Fruit fly (Drosophila melanogaster) whole organism, wandering third instar larva: Measurements from ENCODE around the gene Abd-B.
"Not testable (repeated sequence)": the region's sequence is repeated elsewhere in the genome, so short reads cannot be mapped to it uniquely, and the experiment has no call there.

Experiments
- Abd-B ChIP-seq: fragments of >200 bp; optimal IDR thresholded peaks from 2 replicates; lab custom pipeline; 2017; ENCODE audit warnings: missing biosample characterization, missing genetic modification characterization
- CG32264 ChIP-seq: fragments of 200-800 bp; sonication (Bioruptor generic); optimal IDR thresholded peaks from 2 replicates; lab custom pipeline; 2016; ENCODE audit warnings: missing biosample characterization, missing genetic modification characterization
- CG9705 ChIP-seq: fragments of 200-800 bp; sonication (Bioruptor generic); optimal IDR thresholded peaks from 2 replicates; lab custom pipeline; 2018; ENCODE audit warnings: missing biosample characterization, mild to moderate bottlenecking, missing genetic modification characterization
- CrebA ChIP-seq: fragments of 200-800 bp; sonication (Bioruptor generic); optimal IDR thresholded peaks from 2 replicates; lab custom pipeline; 2016; ENCODE audit warnings: missing biosample characterization, mild to moderate bottlenecking, missing genetic modification characterization, borderline replicate concordance
- Dfd ChIP-seq: fragments of >200 bp; optimal IDR thresholded peaks from 2 replicates; lab custom pipeline; 2017; ENCODE audit warnings: missing biosample characterization, missing genetic modification characterization
- Dif ChIP-seq: fragments of 200-275, 200-300 bp; sonication (Bioruptor generic); optimal IDR thresholded peaks from 2 replicates; lab custom pipeline; 2018; ENCODE audit warnings: missing biosample characterization, missing genetic modification characterization; ENCODE audit not compliant: partially characterized antibody
- GATAd ChIP-seq: sonication (Bioruptor generic); optimal IDR thresholded peaks from 2 replicates; lab custom pipeline; 2016; ENCODE audit warnings: missing biosample characterization, missing genetic modification characterization
- HLH106 ChIP-seq: fragments of 200-800 bp; optimal IDR thresholded peaks from 3 replicates; lab custom pipeline; 2019; ENCODE audit warnings: missing biosample characterization, mild to moderate bottlenecking, missing genetic modification characterization, moderate library complexity
- Hnf4 ChIP-seq: fragments of 200-800 bp; sonication (Bioruptor generic); optimal IDR thresholded peaks from 2 replicates; lab custom pipeline; 2016; ENCODE audit warnings: missing biosample characterization, mild to moderate bottlenecking, missing genetic modification characterization
- Hr78 ChIP-seq: fragments of >200 bp; optimal IDR thresholded peaks from 2 replicates; lab custom pipeline; 2017; ENCODE audit warnings: missing biosample characterization, missing genetic modification characterization
- Hr83 ChIP-seq: fragments of 200-300 bp; sonication (Bioruptor generic); optimal IDR thresholded peaks from 2 replicates; lab custom pipeline; 2016; ENCODE audit warnings: missing biosample characterization, mild to moderate bottlenecking, missing genetic modification characterization, moderate library complexity; ENCODE audit not compliant: poor library complexity, severe bottlenecking
- Jra ChIP-seq: sonication (Bioruptor generic); optimal IDR thresholded peaks from 2 replicates; lab custom pipeline; 2016; ENCODE audit warnings: missing biosample characterization, missing genetic modification characterization
- Mio ChIP-seq: sonication (Bioruptor generic); optimal IDR thresholded peaks from 2 replicates; lab custom pipeline; 2016; ENCODE audit warnings: missing biosample characterization, missing genetic modification characterization
- Myc ChIP-seq: fragments of >200 bp; optimal IDR thresholded peaks from 2 replicates; lab custom pipeline; 2017
- N ChIP-seq: fragments of >200 bp; optimal IDR thresholded peaks from 2 replicates; lab custom pipeline; 2018; ENCODE audit warnings: missing biosample characterization, missing external identifiers, missing genetic modification characterization
- OdsH ChIP-seq: fragments of 200-800 bp; sonication (Bioruptor generic); optimal IDR thresholded peaks from 2 replicates; lab custom pipeline; 2016; ENCODE audit warnings: missing biosample characterization, mild to moderate bottlenecking, missing genetic modification characterization
- Rel ChIP-seq, 2 experiments: fragments of 200-800 bp; sonication (Bioruptor generic) in 1 of 2; optimal IDR thresholded peaks; 2 replicates in 1 of 2; 3 replicates in 1 of 2; lab custom pipeline; 2016 to 2019; ENCODE audit warnings: mild to moderate bottlenecking in 2 of 2, missing biosample characterization in 2 of 2, missing genetic modification characterization in 2 of 2, moderate library complexity in 1 of 2
- Sp1 ChIP-seq: fragments of 200-800 bp; sonication (Bioruptor generic); optimal IDR thresholded peaks from 3 replicates; lab custom pipeline; 2019; ENCODE audit warnings: missing biosample characterization, mild to moderate bottlenecking, missing genetic modification characterization, moderate library complexity
- Vsx2 ChIP-seq: fragments of 200-300, 225-300 bp; sonication (Bioruptor generic); optimal IDR thresholded peaks from 2 replicates; lab custom pipeline; 2018; ENCODE audit warnings: missing biosample characterization, missing genetic modification characterization; ENCODE audit not compliant: partially characterized antibody
- br ChIP-seq: fragments of 200-800 bp; sonication (Bioruptor generic); optimal IDR thresholded peaks from 2 replicates; lab custom pipeline; 2016; ENCODE audit warnings: missing biosample characterization, missing genetic modification characterization
- brk ChIP-seq: fragments of 200-800 bp; sonication (Bioruptor generic); optimal IDR thresholded peaks from 2 replicates; lab custom pipeline; 2016; ENCODE audit warnings: missing biosample characterization, mild to moderate bottlenecking, missing genetic modification characterization
- dl ChIP-seq, 2 experiments: fragments of 175-275, 200-275 bp in 1 of 2; fragments of 200-275 bp in 1 of 2; sonication (Bioruptor generic); optimal IDR thresholded peaks; lab custom pipeline; 2018; ENCODE audit warnings: mild to moderate bottlenecking in 2 of 2, missing biosample characterization in 2 of 2, missing genetic modification characterization in 2 of 2, moderate library complexity in 2 of 2; ENCODE audit not compliant: partially characterized antibody in 2 of 2, insufficient read depth in 1 of 2
- dmrt93B ChIP-seq: fragments of 200-800 bp; sonication (Bioruptor generic); optimal IDR thresholded peaks from 2 replicates; lab custom pipeline; 2018; ENCODE audit warnings: missing biosample characterization, mild to moderate bottlenecking, missing genetic modification characterization
- dsf ChIP-seq: sonication (Bioruptor generic); optimal IDR thresholded peaks from 2 replicates; lab custom pipeline; 2016; ENCODE audit warnings: missing biosample characterization, missing genetic modification characterization, borderline replicate concordance
- ey ChIP-seq: fragments of 200-800 bp; sonication (Bioruptor generic); optimal IDR thresholded peaks from 2 replicates; lab custom pipeline; 2016; ENCODE audit warnings: missing biosample characterization, missing genetic modification characterization
- foxo ChIP-seq, 2 experiments: fragments of 200-800 bp; sonication (Bioruptor generic); optimal IDR thresholded peaks; 2 replicates in 1 of 2; 3 replicates in 1 of 2; lab custom pipeline; 2016 to 2017; ENCODE audit warnings: missing biosample characterization in 2 of 2, missing genetic modification characterization in 2 of 2
- fru ChIP-seq: fragments of 200-800 bp; sonication (Bioruptor generic); optimal IDR thresholded peaks from 3 replicates; lab custom pipeline; 2016; ENCODE audit warnings: missing biosample characterization, mild to moderate bottlenecking, missing genetic modification characterization
- h ChIP-seq: fragments of 200-800 bp; sonication (Bioruptor generic); optimal IDR thresholded peaks from 3 replicates; lab custom pipeline; 2016; ENCODE audit warnings: missing biosample characterization, mild to moderate bottlenecking, missing genetic modification characterization
- jim ChIP-seq: fragments of 175-275, 200-325 bp; sonication (Bioruptor generic); optimal IDR thresholded peaks from 2 replicates; lab custom pipeline; 2016; ENCODE audit warnings: missing biosample characterization, mild to moderate bottlenecking, missing genetic modification characterization
- lola ChIP-seq: fragments of >200 bp; optimal IDR thresholded peaks from 2 replicates; lab custom pipeline; 2017; ENCODE audit warnings: missing biosample characterization, missing genetic modification characterization
- pan ChIP-seq: fragments of >200 bp; optimal IDR thresholded peaks from 2 replicates; lab custom pipeline; 2017
- psq ChIP-seq: fragments of 200-800 bp; sonication (Bioruptor generic); optimal IDR thresholded peaks from 3 replicates; lab custom pipeline; 2017; ENCODE audit warnings: missing biosample characterization, mild to moderate bottlenecking, missing genetic modification characterization, moderate library complexity
- rgr ChIP-seq: fragments of 200-800 bp; sonication (Bioruptor generic); optimal IDR thresholded peaks from 3 replicates; lab custom pipeline; 2016; ENCODE audit warnings: missing biosample characterization, mild to moderate bottlenecking, missing genetic modification characterization
- sage ChIP-seq: fragments of 200-800 bp; sonication (Bioruptor generic); optimal IDR thresholded peaks from 2 replicates; lab custom pipeline; 2016; ENCODE audit warnings: missing biosample characterization, mild to moderate bottlenecking, missing genetic modification characterization
- sv ChIP-seq: fragments of 200-800 bp; sonication (Bioruptor generic); optimal IDR thresholded peaks from 3 replicates; lab custom pipeline; 2016; ENCODE audit warnings: missing biosample characterization, missing genetic modification characterization
- tai ChIP-seq: sonication (Bioruptor generic); optimal IDR thresholded peaks from 2 replicates; lab custom pipeline; 2016; ENCODE audit warnings: missing biosample characterization, missing genetic modification characterization
- usp ChIP-seq: fragments of >200 bp; optimal IDR thresholded peaks from 2 replicates; lab custom pipeline; 2017; ENCODE audit warnings: missing biosample characterization, missing genetic modification characterization
- woc ChIP-seq: sonication (Bioruptor generic); optimal IDR thresholded peaks from 2 replicates; lab custom pipeline; 2016; ENCODE audit warnings: missing biosample characterization, mild to moderate bottlenecking, missing genetic modification characterization

The Abd-B gene

dm6 chr3R:16992716-16993115 lies 20.7 kb upstream of the Abd-B start, which contains the start of gene CG31274:
TSS of gene CG31274 (plus strand) at chr3R:16993016.
- not testable (repeated sequence) for TF ChIP-seq tai (GFP tag; lab: Kevin White, UChicago); HLH106 (tag; lab: Kevin White, UChicago); Vsx2 (GFP tag; lab: Kevin White, UChicago)
- TF ChIP-seq, all 38 proteins: peak for 0; not testable (repeated sequence) for 38

- TF ChIP-seq lola (GFP tag; lab: Kevin White, UChicago), result no peak
- peak; percentile 76 for TF ChIP-seq woc (GFP tag; lab: Kevin White, UChicago)
- TF ChIP-seq Myc, result peak; percentile 61
- TF ChIP-seq Sp1 (GFP tag; lab: Kevin White, UChicago), result peak; percentile 16
- peak; percentile 59 for TF ChIP-seq br (GFP tag; lab: Kevin White, UChicago)
- TF ChIP-seq sage, result no peak
- peak; percentile 57 for TF ChIP-seq fru (GFP tag; lab: Kevin White, UChicago)
- TF ChIP-seq HLH106 (tag; lab: Kevin White, UChicago), result peak; percentile 56
- TF ChIP-seq sv, result no peak
- peak; percentile 84 for TF ChIP-seq Hr83 (GFP tag; lab: Kevin White, UChicago)
- peak; percentile 67 for TF ChIP-seq Jra (GFP tag; lab: Kevin White, UChicago)
- TF ChIP-seq ey (GFP tag; lab: Kevin White, UChicago), result peak; percentile 21
- no peak for TF ChIP-seq jim
- no peak for TF ChIP-seq Abd-B (GFP tag; lab: Kevin White, UChicago)
- no peak for TF ChIP-seq dl (GFP tag; optimal IDR thresholded peaks at IDR 0.05; lab: Kevin White, UChicago; ENCODE audit: insufficient read depth in 1 of 2, partially characterized antibody in 2 of 2)
- TF ChIP-seq foxo (GFP tag; optimal IDR thresholded peaks at IDR 0.05; lab: Kevin White, UChicago), result peak in 1 of 2 experiments; percentile 71
- no peak for TF ChIP-seq psq
- no peak for TF ChIP-seq Hr78
- peak; percentile 46 for TF ChIP-seq rgr (GFP tag; lab: Kevin White, UChicago)
- TF ChIP-seq CG9705, result peak; percentile 24
- no peak for TF ChIP-seq usp (GFP tag; lab: Kevin White, UChicago)
- peak; percentile 15 for TF ChIP-seq dmrt93B (GFP tag; lab: Kevin White, UChicago)
- no peak for TF ChIP-seq Rel (GFP tag; optimal IDR thresholded peaks at IDR 0.05; lab: Kevin White, UChicago)
- peak; percentile 9 for TF ChIP-seq Rel (tag; optimal IDR thresholded peaks at IDR 0.05; lab: Kevin White, UChicago)
- TF ChIP-seq Mio (GFP tag; lab: Kevin White, UChicago), result peak; percentile 8
- TF ChIP-seq GATAd (GFP tag; lab: Kevin White, UChicago), result no peak
- no peak for TF ChIP-seq N (GFP tag; lab: Kevin White, UChicago)
- TF ChIP-seq brk, result no peak
- peak; percentile 54 for TF ChIP-seq CG32264
- peak; percentile 77 for TF ChIP-seq Hnf4 (GFP tag; lab: Kevin White, UChicago)
- TF ChIP-seq Dfd, result no peak
- TF ChIP-seq dsf, result no peak
- TF ChIP-seq pan, result no peak
- no peak for TF ChIP-seq tai (GFP tag; lab: Kevin White, UChicago)
- no peak for TF ChIP-seq CrebA (GFP tag; lab: Kevin White, UChicago)
- no peak for TF ChIP-seq Dif (GFP tag; lab: Kevin White, UChicago)
- peak; percentile 53 for TF ChIP-seq h (GFP tag; lab: Kevin White, UChicago)
- peak; percentile 19 for TF ChIP-seq OdsH (GFP tag; lab: Kevin White, UChicago)
- TF ChIP-seq Vsx2 (GFP tag; lab: Kevin White, UChicago), result no peak
Measured at dm6 chr3R:16991781-16992180, 19.7 kb upstream of the Abd-B start, which contains the start of gene EMC2B. TSS of gene EMC2B (minus strand) at chr3R:16991878.

dm6 chr3R:16988514-16988913 lies 16.5 kb upstream of the Abd-B start, which contains the start of gene MESK4:
TSS of gene MESK4 (plus strand) at chr3R:16988814.
- not testable (repeated sequence) for TF ChIP-seq OdsH (GFP tag; lab: Kevin White, UChicago); fru (GFP tag; lab: Kevin White, UChicago); dsf
